Worm (Caenorhabditis elegans): ENCODE results near the gene C05C12.5.

- TF ChIP-seq lin-13 (GFP tag; optimal IDR thresholded peaks at IDR 0.05) (no peak), zag-1 (tag; optimal IDR thresholded peaks at IDR 0.05) (no peak), nhr-10 (tag; optimal IDR thresholded peaks at IDR 0.05) (no peak), ztf-4 (tag; optimal IDR thresholded peaks at IDR 0.05) (no peak), aly-2 (tag; optimal IDR thresholded peaks at IDR 0.05) (no peak), ztf-11 (tag; optimal IDR thresholded peaks at IDR 0.05) (no peak), snpc-4 (tag; optimal IDR thresholded peaks at IDR 0.05) (no peak), mbf-1 (tag; optimal IDR thresholded peaks at IDR 0.05) (no peak), mdl-1 (tag; optimal IDR thresholded peaks at IDR 0.05) (no peak), ama-1 (optimal IDR thresholded peaks at IDR 0.05) (no peak), elt-1 (tag; optimal IDR thresholded peaks at IDR 0.05) (no peak), skn-1 (tag; optimal IDR thresholded peaks at IDR 0.05) (no peak)
Measured at ce11 chrIV:11296787-11297186, 35.8 kb upstream of the C05C12.5 start, which contains the start of gene mttu-1.

Measured in whole organism, L2 larva.